Fruit fly (Drosophila melanogaster): ENCODE results near the gene VhaAC45RP.

DNA sequence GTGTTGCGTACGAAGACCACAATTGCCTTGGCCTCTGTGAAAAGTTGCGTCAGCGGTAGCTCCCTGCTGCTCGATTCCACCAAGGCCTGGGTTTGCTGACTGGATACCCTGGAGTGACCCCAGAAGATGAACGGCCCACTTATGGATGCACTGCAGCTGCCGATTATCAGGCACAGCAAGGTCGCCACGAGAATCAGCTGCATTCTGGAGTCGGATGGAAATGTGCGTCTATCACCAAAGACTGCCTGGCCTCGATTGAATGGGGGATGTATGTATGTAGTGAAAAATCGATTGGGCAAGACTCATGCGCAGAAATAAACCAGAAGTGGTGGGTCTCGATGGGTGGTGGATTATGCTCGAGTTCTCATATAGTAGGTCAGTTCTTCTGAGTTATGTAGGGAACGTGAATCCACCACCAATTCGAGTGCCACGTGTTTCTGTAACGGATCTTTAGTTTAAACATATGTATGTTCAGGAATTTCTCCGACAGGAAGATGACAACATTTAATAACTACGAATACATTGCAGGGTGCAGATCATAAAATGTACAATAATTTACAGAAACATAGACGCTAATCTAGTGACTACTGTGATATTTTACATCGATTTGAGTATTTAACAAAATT lies at the start of gene VhaAC45RP:
- no peak for TF ChIP-seq CG32121 (GFP tag; IDR thresholded peaks at IDR 0.05)
- no peak for TF ChIP-seq fd96Ca (GFP tag; IDR thresholded peaks at IDR 0.05)
- no peak for TF ChIP-seq rn (GFP tag; IDR thresholded peaks at IDR 0.05)
- no peak for TF ChIP-seq CG12605 (GFP tag; IDR thresholded peaks at IDR 0.05)
- TF ChIP-seq CG9948 (tag; optimal IDR thresholded peaks at IDR 0.05): no peak
- TF ChIP-seq Ets98B (GFP tag; IDR thresholded peaks at IDR 0.05): no peak

Data from whole organism, pupa.